Worm (Caenorhabditis elegans): ENCODE data around the gene C29F7.3.
A peak's percentile ranks its signal among the peaks of the same experiment; 100 is the strongest.

C29F7.3 gene

DNA sequence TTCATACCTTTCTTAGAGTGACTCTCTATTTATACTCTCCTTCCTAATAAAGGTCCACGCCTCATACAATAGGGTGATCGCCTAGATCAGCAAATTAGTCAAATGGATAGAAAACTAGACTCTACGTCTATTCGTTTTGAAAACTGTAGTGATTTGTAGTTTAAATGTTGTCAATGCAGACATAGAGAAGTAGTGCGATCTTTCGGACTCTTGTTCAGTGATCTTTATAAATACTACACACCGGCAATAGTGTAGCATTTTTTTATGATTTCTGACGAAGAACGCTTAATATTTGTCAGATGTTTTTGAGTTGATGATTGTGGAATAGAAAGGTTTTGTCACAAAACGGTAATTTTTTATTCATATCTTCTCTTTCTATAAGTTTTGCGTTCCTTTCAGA is 8.4 kb downstream of the C29F7.3 start:
- TF ChIP-seq ceh-44 (GFP tag; IDR thresholded peaks at IDR 0.05) (no peak), nhr-102 (tag; optimal IDR thresholded peaks at IDR 0.05) (no peak), ces-1 (GFP tag; optimal IDR thresholded peaks at IDR 0.05) (no peak), nhr-28 (tag; optimal IDR thresholded peaks at IDR 0.05) (peak; percentile 67), dve-1 (tag; optimal IDR thresholded peaks at IDR 0.05; ENCODE audit: insufficient read depth) (peak; percentile 5), lsy-2 (tag; optimal IDR thresholded peaks at IDR 0.05) (no peak)

DNA sequence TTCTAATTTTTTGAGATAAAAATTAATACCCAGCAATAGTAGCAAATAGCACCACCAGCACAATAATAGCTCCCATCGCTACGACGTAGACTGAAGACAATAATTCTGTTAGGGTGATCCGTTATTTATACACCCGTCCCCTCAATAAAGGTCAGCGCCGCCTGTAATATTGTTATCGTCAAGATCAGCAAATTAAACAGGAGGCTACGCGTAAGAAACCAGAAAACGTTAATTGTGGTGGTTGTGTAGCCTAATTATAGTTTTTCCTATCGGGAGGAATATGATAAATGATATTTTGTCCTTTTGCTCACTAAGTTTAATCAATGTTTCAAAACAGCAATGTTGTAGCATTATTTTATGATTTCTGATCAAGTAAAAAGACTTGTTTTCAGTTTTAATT is 10.2 kb downstream of the C29F7.3 start, which contains the start of the genes cyp-13B1 and C29F7.1:
TSS of gene cyp-13B1 (minus strand) at position 101 of the 400 bp plus-strand sequence.
TSS of gene C29F7.1 (plus strand) at position 394 of the 400 bp plus-strand sequence.
- TF ChIP-seq nhr-28 (tag; optimal IDR thresholded peaks at IDR 0.05) (peak; percentile 78), unc-39 (tag; optimal IDR thresholded peaks at IDR 0.05) (no peak), nhr-25 (tag; optimal IDR thresholded peaks at IDR 0.05; ENCODE audit: borderline replicate concordance, insufficient read depth) (no peak), nhr-11 (tag; optimal IDR thresholded peaks at IDR 0.05) (no peak), ZK337.2 (GFP tag; IDR thresholded peaks at IDR 0.05) (no peak), tra-1 (GFP tag; IDR thresholded peaks at IDR 0.05) (no peak), dve-1 (tag; optimal IDR thresholded peaks at IDR 0.05; ENCODE audit: insufficient read depth) (peak; percentile 15), php-3 (GFP tag; IDR thresholded peaks at IDR 0.05) (no peak), rbr-2 (tag; optimal IDR thresholded peaks at IDR 0.05) (no peak), cey-2 (tag; optimal IDR thresholded peaks at IDR 0.05; ENCODE audit: borderline replicate concordance, insufficient read depth) (no peak), ama-1 (optimal IDR thresholded peaks at IDR 0.05) (no peak), egl-43 (GFP tag; IDR thresholded peaks at IDR 0.05) (no peak), Y75B8A.6 (GFP tag; IDR thresholded peaks at IDR 0.05) (no peak), daf-16 (GFP tag; optimal IDR thresholded peaks at IDR 0.05) (no peak), daf-16 (tag; optimal IDR thresholded peaks at IDR 0.05) (peak; percentile 36), aha-1 (tag) (no peak), nhr-6 (tag; optimal IDR thresholded peaks at IDR 0.05) (no peak), madf-5 (GFP tag; IDR thresholded peaks at IDR 0.05) (no peak), lir-3 (tag; optimal IDR thresholded peaks at IDR 0.05) (no peak), T26A8.4 (GFP tag; IDR thresholded peaks at IDR 0.05) (no peak), tag-97 (GFP tag; IDR thresholded peaks at IDR 0.05) (no peak), pha-4 (GFP tag; IDR thresholded peaks at IDR 0.05) (no peak), pha-4 (tag; optimal IDR thresholded peaks at IDR 0.05) (no peak), hlh-11 (tag; optimal IDR thresholded peaks at IDR 0.05) (peak; percentile 18), lim-7 (GFP tag; IDR thresholded peaks at IDR 0.05) (no peak)

DNA sequence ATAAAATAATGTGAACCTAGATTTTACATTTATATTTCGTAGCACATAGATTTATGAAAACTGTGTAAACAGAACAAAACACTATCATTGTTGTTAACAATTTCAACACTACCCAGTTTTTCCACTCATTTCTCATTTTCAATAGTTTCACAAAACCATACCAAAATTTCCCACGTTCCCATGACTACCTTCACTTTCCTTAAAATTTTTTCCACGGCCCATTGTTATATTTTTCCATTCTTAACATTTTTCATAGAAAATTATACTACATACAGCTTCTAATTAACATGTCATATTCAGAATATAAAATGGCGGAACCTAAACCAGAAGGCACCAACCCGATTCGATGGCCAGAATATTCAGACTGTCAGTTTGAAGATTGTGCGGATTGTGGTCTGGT is 18.0 kb downstream of the C29F7.3 start, which contains the start of gene F02C12.1:
TSS of gene F02C12.1 (plus strand) at position 301 of the 400 bp plus-strand sequence.
- TF ChIP-seq unc-39 (tag; optimal IDR thresholded peaks at IDR 0.05): no peak
- TF ChIP-seq lin-39 (tag; optimal IDR thresholded peaks at IDR 0.05): no peak
- no peak for TF ChIP-seq ZK337.2 (GFP tag; IDR thresholded peaks at IDR 0.05)
- TF ChIP-seq pqm-1 (tag; optimal IDR thresholded peaks at IDR 0.05): no peak
- no peak for TF ChIP-seq unc-62 (GFP tag; optimal IDR thresholded peaks at IDR 0.05 in 1 of 2)
- no peak for TF ChIP-seq unc-62 (tag; optimal IDR thresholded peaks at IDR 0.05)
- no peak for TF ChIP-seq gei-8 (GFP tag; optimal IDR thresholded peaks at IDR 0.05)
- TF ChIP-seq ces-1 (GFP tag; optimal IDR thresholded peaks at IDR 0.05): no peak
- no peak for TF ChIP-seq set-16 (GFP tag; IDR thresholded peaks at IDR 0.05)
- no peak for TF ChIP-seq ceh-62 (tag; optimal IDR thresholded peaks at IDR 0.05)
- TF ChIP-seq nhr-77 (tag; optimal IDR thresholded peaks at IDR 0.05): no peak
- TF ChIP-seq F49E8.2 (tag; optimal IDR thresholded peaks at IDR 0.05; ENCODE audit: borderline replicate concordance): no peak
- no peak for TF ChIP-seq egl-27 (tag; optimal IDR thresholded peaks at IDR 0.05)
- TF ChIP-seq snpc-4 (tag; optimal IDR thresholded peaks at IDR 0.05): no peak
- no peak for TF ChIP-seq php-3 (GFP tag; IDR thresholded peaks at IDR 0.05)
- no peak for TF ChIP-seq ceh-20 (GFP tag; IDR thresholded peaks at IDR 0.05)
- no peak for TF ChIP-seq lin-1 (GFP tag; IDR thresholded peaks at IDR 0.05)
- no peak for TF ChIP-seq R02D3.7 (tag; optimal IDR thresholded peaks at IDR 0.05)

Data from whole organism, L4 larva.